Worm (Caenorhabditis elegans) whole organism, L4 larva: ENCODE data around the gene R53.5.

Experiments
- F10B5.3 ChIP-seq: sonication (generic microtip); optimal IDR thresholded peaks from 2 replicates; lab custom pipeline; 2016; ENCODE audit warnings: mild to moderate bottlenecking, missing genetic modification characterization, missing compliant biosample characterization
- R02D3.7 ChIP-seq: fragments of 150-350 bp; sonication (generic microtip); optimal IDR thresholded peaks from 3 replicates; lab custom pipeline; 2014; ENCODE audit warnings: missing biosample characterization, missing genetic modification characterization
- T26A8.4 ChIP-seq: fragments of 200-800 bp; sonication (Bioruptor generic); IDR thresholded peaks from 2 replicates; pipeline ENCODE4 v1.3.6; 2022; ENCODE audit warnings: missing genetic modification characterization, missing compliant biosample characterization
- Y48G9A.11 ChIP-seq: fragments of 200-800 bp; sonication (Bioruptor generic); IDR thresholded peaks from 2 replicates; pipeline ENCODE4 v1.3.6; 2022; ENCODE audit warnings: missing genetic modification reagents, missing genetic modification characterization, missing compliant biosample characterization
- Y5F2A.4 ChIP-seq: fragments of 200-800 bp; sonication (Bioruptor generic); optimal IDR thresholded peaks from 2 replicates; lab custom pipeline; 2018; ENCODE audit warnings: mild to moderate bottlenecking, missing genetic modification characterization, missing compliant biosample characterization
- Y75B8A.6 ChIP-seq: fragments of 200-800 bp; sonication (Bioruptor generic); IDR thresholded peaks from 2 replicates; pipeline ENCODE4 v1.3.6; 2022; ENCODE audit warnings: missing genetic modification reagents, missing genetic modification characterization, missing compliant biosample characterization
- ZK337.2 ChIP-seq: fragments of 200-800 bp; sonication (Bioruptor generic); IDR thresholded peaks from 2 replicates; pipeline ENCODE4 v1.3.6; 2022; ENCODE audit warnings: missing genetic modification reagents, missing genetic modification characterization, missing compliant biosample characterization
- aha-1 ChIP-seq: fragments of 150-350 bp; peaks from one replicate; lab custom pipeline; 2014; ENCODE audit warnings: missing biosample characterization, missing genetic modification characterization
- aly-2 ChIP-seq: sonication (generic microtip); optimal IDR thresholded peaks from 2 replicates; lab custom pipeline; 2018; ENCODE audit warnings: missing biosample characterization, missing genetic modification characterization
- arid-1 ChIP-seq: fragments of 200-800 bp; sonication (Bioruptor generic); conservative IDR thresholded peaks from 2 replicates; pipeline ENCODE4 v1.3.6; 2022; ENCODE audit warnings: missing genetic modification reagents, missing genetic modification characterization, missing compliant biosample characterization
- attf-4 ChIP-seq: sonication (generic microtip); optimal IDR thresholded peaks from 3 replicates; lab custom pipeline; 2017; ENCODE audit warnings: missing biosample characterization, missing genetic modification characterization
- ceh-32 ChIP-seq: sonication (generic microtip); optimal IDR thresholded peaks from 2 replicates; lab custom pipeline; 2016; ENCODE audit warnings: mild to moderate bottlenecking, missing genetic modification characterization, missing compliant biosample characterization; ENCODE audit not compliant: poor library complexity
- daf-16 ChIP-seq, 3 experiments: sonication (generic microtip); optimal IDR thresholded peaks; 2 replicates each; lab custom pipeline; 2016 to 2017; ENCODE audit warnings: missing genetic modification characterization in 3 of 3, missing genetic modification reagents in 3 of 3, mild to moderate bottlenecking in 2 of 3, missing compliant biosample characterization in 2 of 3, missing biosample characterization in 1 of 3, moderate library complexity in 1 of 3
- dmd-6 ChIP-seq: fragments of 200-800 bp; sonication (Bioruptor generic); IDR thresholded peaks from 2 replicates; pipeline ENCODE4 v1.3.6; 2022; ENCODE audit warnings: missing genetic modification reagents, missing genetic modification characterization, missing compliant biosample characterization
- dmd-8 ChIP-seq: fragments of 200-800 bp; sonication (Bioruptor generic); IDR thresholded peaks from 2 replicates; pipeline ENCODE4 v1.3.6; 2022; ENCODE audit warnings: missing genetic modification characterization, missing compliant biosample characterization
- egl-43 ChIP-seq: fragments of 200-800 bp; sonication (Bioruptor generic); IDR thresholded peaks from 2 replicates; pipeline ENCODE4 v1.3.6; 2022; ENCODE audit warnings: missing genetic modification reagents, missing genetic modification characterization, missing compliant biosample characterization
- fkh-10 ChIP-seq: fragments of 150-350 bp; optimal IDR thresholded peaks from 2 replicates; lab custom pipeline; 2014; ENCODE audit warnings: missing biosample characterization, missing genetic modification reagents, missing genetic modification characterization
- hif-1 ChIP-seq, 2 experiments: sonication (generic microtip); optimal IDR thresholded peaks; 2 replicates each; lab custom pipeline; 2016 to 2017; ENCODE audit warnings: missing compliant biosample characterization in 2 of 2, missing genetic modification characterization in 2 of 2, missing genetic modification reagents in 2 of 2, missing genotype in 2 of 2, mild to moderate bottlenecking in 1 of 2
- hmg-1.1 ChIP-seq: fragments of 200-800 bp; sonication (Bioruptor generic); IDR thresholded peaks from 2 replicates; pipeline ENCODE4 v1.3.6; 2022; ENCODE audit warnings: missing genetic modification reagents, missing genetic modification characterization, missing compliant biosample characterization
- lin-13 ChIP-seq: fragments of 150-350 bp; optimal IDR thresholded peaks from 2 replicates; lab custom pipeline; 2014; ENCODE audit warnings: missing biosample characterization, missing genetic modification reagents, missing genetic modification characterization
- lin-15B ChIP-seq: fragments of 150-350 bp; sonication (generic microtip); optimal IDR thresholded peaks from 3 replicates; lab custom pipeline; 2014; ENCODE audit warnings: missing biosample characterization, missing genetic modification characterization
- lin-38 ChIP-seq: fragments of 200-800 bp; sonication (Bioruptor generic); IDR thresholded peaks from 2 replicates; pipeline ENCODE4 v1.3.6; 2022; ENCODE audit warnings: missing genetic modification reagents, missing genetic modification characterization, missing compliant biosample characterization
- lin-39 ChIP-seq: fragments of 150-350 bp; optimal IDR thresholded peaks from 2 replicates; lab custom pipeline; 2014; ENCODE audit warnings: missing biosample characterization, missing genetic modification reagents, missing genetic modification characterization
- lir-3 ChIP-seq: sonication (generic microtip); optimal IDR thresholded peaks from 2 replicates; lab custom pipeline; 2016; ENCODE audit warnings: mild to moderate bottlenecking, missing genetic modification characterization, missing compliant biosample characterization
- madf-5 ChIP-seq, 2 experiments: fragments of 200-800 bp; sonication (Bioruptor generic); IDR thresholded peaks; 2 replicates each; pipeline ENCODE4 v1.3.6; 2022; ENCODE audit warnings: missing compliant biosample characterization in 2 of 2, missing genetic modification characterization in 2 of 2
- madf-9 ChIP-seq: fragments of 200-800 bp; sonication (Bioruptor generic); conservative IDR thresholded peaks from 2 replicates; pipeline ENCODE4 v1.3.6; 2022; ENCODE audit warnings: missing genetic modification reagents, missing genetic modification characterization, missing compliant biosample characterization
- mdl-1 ChIP-seq, 2 experiments: fragments of 150-350 bp in 1 of 2; sonication (generic microtip) in 1 of 2; optimal IDR thresholded peaks; 2 replicates each; lab custom pipeline; 2014 to 2017; ENCODE audit warnings: missing biosample characterization in 2 of 2, missing genetic modification characterization in 2 of 2
- nhr-102 ChIP-seq: sonication (generic microtip); optimal IDR thresholded peaks from 2 replicates; lab custom pipeline; 2016; ENCODE audit warnings: mild to moderate bottlenecking, missing genetic modification characterization, moderate library complexity, missing compliant biosample characterization
- nhr-111 ChIP-seq: fragments of 200-800 bp; sonication (Bioruptor generic); optimal IDR thresholded peaks from 2 replicates; lab custom pipeline; 2018; ENCODE audit warnings: mild to moderate bottlenecking, missing genetic modification characterization, missing compliant biosample characterization
- nhr-25 ChIP-seq: sonication (generic microtip); optimal IDR thresholded peaks from 2 replicates; lab custom pipeline; 2017; ENCODE audit warnings: missing genetic modification characterization, mild to moderate bottlenecking, missing compliant biosample characterization, antibody characterized with exemption, moderate library complexity, borderline replicate concordance; ENCODE audit not compliant: insufficient read depth
- nhr-28 ChIP-seq: fragments of 150-350 bp; optimal IDR thresholded peaks from 2 replicates; lab custom pipeline; 2014; ENCODE audit warnings: missing biosample characterization, missing genetic modification characterization
- nhr-41 ChIP-seq: fragments of 200-800 bp; sonication (Bioruptor generic); IDR thresholded peaks from 2 replicates; pipeline ENCODE4 v1.3.6; 2022; ENCODE audit warnings: missing genetic modification reagents, missing genetic modification characterization, missing compliant biosample characterization
- nhr-48 ChIP-seq: sonication (generic microtip); optimal IDR thresholded peaks from 2 replicates; lab custom pipeline; 2016; ENCODE audit warnings: mild to moderate bottlenecking, missing genetic modification characterization, missing compliant biosample characterization
- nhr-6 ChIP-seq: fragments of 150-350 bp; optimal IDR thresholded peaks from 2 replicates; lab custom pipeline; 2014; ENCODE audit warnings: missing biosample characterization, missing genetic modification characterization
- php-3 ChIP-seq: fragments of 200-800 bp; sonication (Bioruptor generic); IDR thresholded peaks from 2 replicates; pipeline ENCODE4 v1.3.6; 2022; ENCODE audit warnings: missing genetic modification reagents, missing genetic modification characterization, missing compliant biosample characterization
- rbr-2 ChIP-seq: sonication (generic microtip); optimal IDR thresholded peaks from 2 replicates; lab custom pipeline; 2016; ENCODE audit warnings: missing genotype, missing genetic modification characterization, missing compliant biosample characterization
- saeg-2 ChIP-seq: fragments of 200-800 bp; sonication (Bioruptor generic); IDR thresholded peaks from 2 replicates; pipeline ENCODE4 v1.3.6; 2022; ENCODE audit warnings: missing genetic modification reagents, missing genetic modification characterization, missing compliant biosample characterization
- sdz-12 ChIP-seq: fragments of 200-800 bp; sonication (Bioruptor generic); optimal IDR thresholded peaks from 2 replicates; lab custom pipeline; 2018; ENCODE audit warnings: mild to moderate bottlenecking, missing genetic modification characterization, missing compliant biosample characterization
- snpc-1.2 ChIP-seq: fragments of 200-800 bp; sonication (Bioruptor generic); IDR thresholded peaks from 2 replicates; pipeline ENCODE4 v1.3.6; 2022; ENCODE audit warnings: missing genetic modification reagents, missing genetic modification characterization, missing compliant biosample characterization
- spr-1 ChIP-seq: sonication (generic microtip); optimal IDR thresholded peaks from 2 replicates; lab custom pipeline; 2016; ENCODE audit warnings: mild to moderate bottlenecking, missing genetic modification characterization, missing compliant biosample characterization
- unc-130 ChIP-seq: sonication (generic microtip); optimal IDR thresholded peaks from 2 replicates; lab custom pipeline; 2016; ENCODE audit warnings: missing genetic modification reagents, missing genetic modification characterization, missing compliant biosample characterization
- vab-7 ChIP-seq: fragments of 200-800 bp; sonication (Bioruptor generic); IDR thresholded peaks from 2 replicates; pipeline ENCODE4 v1.3.6; 2022; ENCODE audit warnings: missing genetic modification reagents, missing genetic modification characterization, missing compliant biosample characterization
- zag-1 ChIP-seq: fragments of 150-350 bp; optimal IDR thresholded peaks from 2 replicates; lab custom pipeline; 2014; ENCODE audit warnings: missing biosample characterization, missing genetic modification characterization
- zfp-2 ChIP-seq: sonication (generic microtip); optimal IDR thresholded peaks from 2 replicates; lab custom pipeline; 2016; ENCODE audit warnings: mild to moderate bottlenecking, missing genetic modification characterization, missing compliant biosample characterization
- zfp-3 ChIP-seq: fragments of 200-800 bp; sonication (Bioruptor generic); conservative IDR thresholded peaks from 2 replicates; pipeline ENCODE4 v1.3.6; 2022; ENCODE audit warnings: missing genetic modification reagents, missing genetic modification characterization, missing compliant biosample characterization
- zip-11 ChIP-seq: fragments of 200-800 bp; sonication (Bioruptor generic); IDR thresholded peaks from 2 replicates; pipeline ENCODE4 v1.3.6; 2022; ENCODE audit warnings: missing genetic modification characterization, missing compliant biosample characterization
- zip-2 ChIP-seq: fragments of 150-350 bp; optimal IDR thresholded peaks from 2 replicates; lab custom pipeline; 2014; ENCODE audit warnings: missing biosample characterization, missing genetic modification characterization
- ztf-11 ChIP-seq: fragments of 150-350 bp; optimal IDR thresholded peaks from 2 replicates; lab custom pipeline; 2014; ENCODE audit warnings: missing biosample characterization, missing genetic modification characterization
- ztf-7 ChIP-seq: fragments of 150-350 bp; optimal IDR thresholded peaks from 2 replicates; lab custom pipeline; 2014; ENCODE audit warnings: missing biosample characterization, missing genetic modification characterization

R53.5 gene

DNA sequence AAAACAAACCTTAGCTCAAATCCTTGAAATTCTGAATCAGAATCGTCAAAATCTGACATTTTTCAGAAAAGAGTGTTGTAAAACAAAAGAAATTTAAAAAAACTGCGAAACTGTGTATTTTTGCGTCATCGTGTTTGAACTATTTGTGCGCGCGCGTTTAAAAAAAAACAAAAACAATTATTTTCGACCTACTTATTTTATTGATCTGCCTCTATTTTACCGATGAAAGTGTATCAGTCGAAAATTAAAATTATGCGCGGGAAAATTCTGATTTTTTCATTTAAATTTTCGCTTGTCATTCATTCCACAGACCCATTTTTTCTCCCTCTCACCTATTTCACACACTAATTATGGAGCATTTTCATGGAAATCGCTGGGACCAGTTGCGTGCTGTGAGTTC, 31.4 kb downstream of the R53.5 start, which contains the start of the genes C05C10.7 and C05C10.5:
TSS of gene C05C10.7 (minus strand) at position 95 of the 400 bp plus-strand sequence.
TSS of gene C05C10.5 (plus strand) at position 164 of the 400 bp plus-strand sequence.
- peak; percentile 76 for TF ChIP-seq Y48G9A.11
- no peak for TF ChIP-seq ceh-32
- peak; percentile 66 for TF ChIP-seq unc-130 (GFP tag; lab: Kevin White, UChicago)
- TF ChIP-seq lin-38 (GFP tag; lab: Robert Waterston, UW), result peak; percentile 57

DNA sequence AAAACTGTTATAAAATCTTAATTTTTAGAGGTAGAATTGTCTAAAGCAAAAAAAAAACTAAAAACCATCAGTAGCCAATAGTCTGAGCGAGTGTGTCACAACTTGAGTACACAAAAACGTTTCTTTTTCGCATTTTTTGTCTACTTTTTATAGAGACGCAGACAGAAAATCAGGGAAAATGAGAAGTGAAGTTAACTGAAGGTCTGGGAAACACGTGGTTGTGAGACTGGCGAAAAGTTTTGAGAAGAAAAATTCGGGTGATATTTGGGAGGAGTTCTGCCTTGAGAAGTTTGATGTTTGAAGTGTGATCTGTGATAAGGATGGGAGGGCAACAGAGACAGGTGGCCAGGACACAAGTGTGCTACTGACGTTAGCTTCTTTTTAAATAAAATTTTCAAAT, 32.7 kb downstream of the R53.5 start:
- TF ChIP-seq lir-3, result no peak
- no peak for TF ChIP-seq snpc-1.2 (GFP tag; lab: Robert Waterston, UW)
- peak; percentile 91 for TF ChIP-seq nhr-48 (tag; lab: Kevin White, UChicago)
- no peak for TF ChIP-seq madf-9
- no peak for TF ChIP-seq rbr-2 (tag; lab: Kevin White, UChicago)
- TF ChIP-seq egl-43, result no peak
- peak; percentile 75 for TF ChIP-seq lin-13 (GFP tag; lab: Kevin White, UChicago)
- no peak for TF ChIP-seq nhr-41 (GFP tag; lab: Robert Waterston, UW)
- TF ChIP-seq nhr-6 (tag; lab: Kevin White, UChicago), result peak; percentile 12
- no peak for TF ChIP-seq ZK337.2 (GFP tag; lab: Robert Waterston, UW)
- TF ChIP-seq nhr-25, result peak; percentile 7
- TF ChIP-seq ztf-7 (tag; lab: Kevin White, UChicago), result peak; percentile 27
- 0 out of 2 replicates have a peak, but pooled peaks have one; percentile 24 for TF ChIP-seq arid-1
- TF ChIP-seq fkh-10 (GFP tag; lab: Kevin White, UChicago), result no peak
- peak; percentile 47 for TF ChIP-seq spr-1
- TF ChIP-seq T26A8.4 (GFP tag; lab: Robert Waterston, UW), result peak; percentile 30; the same call in 1 of the 2 replicates
- TF ChIP-seq dmd-8, result no peak
- peak; percentile 99 for TF ChIP-seq aha-1 (tag; lab: Kevin White, UChicago)
- TF ChIP-seq saeg-2 (GFP tag; lab: Robert Waterston, UW), result no peak
- no peak for TF ChIP-seq lin-39 (tag; lab: Kevin White, UChicago)
- no peak for TF ChIP-seq zip-11 (GFP tag; lab: Robert Waterston, UW)
- no peak for TF ChIP-seq Y75B8A.6
- peak in 1 of 2 experiments; percentile 19 for TF ChIP-seq daf-16 (GFP tag; optimal IDR thresholded peaks at IDR 0.05; lab: Kevin White, UChicago)
- TF ChIP-seq daf-16 (tag; optimal IDR thresholded peaks at IDR 0.05; lab: Kevin White, UChicago), result peak; percentile 85
- peak; percentile 73 for TF ChIP-seq nhr-102 (tag; lab: Kevin White, UChicago)
- TF ChIP-seq hmg-1.1 (GFP tag; lab: Robert Waterston, UW), result peak; percentile 53; the same call in 1 of the 2 replicates
- no peak for TF ChIP-seq lin-15B (tag; lab: Kevin White, UChicago)
- no peak for TF ChIP-seq ztf-11 (tag; lab: Kevin White, UChicago)
- no peak for TF ChIP-seq nhr-111 (GFP tag; lab: Kevin White, UChicago)
- TF ChIP-seq sdz-12, result no peak
- TF ChIP-seq Y48G9A.11, result no peak
- TF ChIP-seq madf-5 (GFP tag; IDR thresholded peaks at IDR 0.05; lab: Robert Waterston, UW), result no peak
- no peak for TF ChIP-seq vab-7 (GFP tag; lab: Robert Waterston, UW)
- TF ChIP-seq mdl-1 (tag; optimal IDR thresholded peaks at IDR 0.05; lab: Kevin White, UChicago), result peak; percentile 41 to 91
- no peak for TF ChIP-seq F10B5.3
- peak in 1 of 2 experiments; percentile 53 for TF ChIP-seq hif-1 (tag; optimal IDR thresholded peaks at IDR 0.05; lab: Kevin White, UChicago)
- peak; percentile 8 for TF ChIP-seq zip-2 (tag; lab: Kevin White, UChicago)
- no peak for TF ChIP-seq aly-2
- no peak for TF ChIP-seq R02D3.7 (tag; lab: Kevin White, UChicago)
- no peak for TF ChIP-seq zag-1
- no peak for TF ChIP-seq zfp-2 (tag; lab: Kevin White, UChicago)
- TF ChIP-seq Y5F2A.4, result no peak
- peak; percentile 93 for TF ChIP-seq dmd-6 (GFP tag; lab: Robert Waterston, UW)
- peak; percentile 46; the same call in 1 of the 2 replicates for TF ChIP-seq php-3 (GFP tag; lab: Robert Waterston, UW)
- TF ChIP-seq nhr-28 (tag; lab: Kevin White, UChicago), result peak; percentile 90
- no peak for TF ChIP-seq zfp-3
- TF ChIP-seq attf-4 (tag; lab: Kevin White, UChicago), result no peak
